Worm (Caenorhabditis elegans): ENCODE data around the gene B0238.15.

B0238.15 gene

ce11 chrV:5239903-5240302, at the start of gene B0238.15:
B0238.15 (plus strand) TSS chrV:5240203.
- no peak for TF ChIP-seq unc-62 (GFP tag; optimal IDR thresholded peaks at IDR 0.05)

- TF ChIP-seq unc-62 (GFP tag; optimal IDR thresholded peaks at IDR 0.05): no peak
Observed at ce11 chrV:5192501-5192900, 47.5 kb upstream of the B0238.15 start, which contains the start of gene C03A7.13. C03A7.13 (minus strand) TSS chrV:5192543.

- TF ChIP-seq unc-62 (GFP tag; optimal IDR thresholded peaks at IDR 0.05): no peak
Observed at ce11 chrV:5194508-5194907, 45.5 kb upstream of the B0238.15 start, which contains the start of gene abu-8. abu-8 (minus strand) TSS chrV:5194608.

- no peak for TF ChIP-seq unc-62 (GFP tag; optimal IDR thresholded peaks at IDR 0.05)
Observed at ce11 chrV:5198240-5198639, 41.8 kb upstream of the B0238.15 start, which contains the start of gene Y47A7.2. Y47A7.2 (minus strand) TSS chrV:5198340.

ce11 chrV:5200188-5200587, 39.8 kb upstream of the B0238.15 start:
- TF ChIP-seq unc-62 (GFP tag; optimal IDR thresholded peaks at IDR 0.05): no peak

ce11 chrV:5201706-5202105, 38.3 kb upstream of the B0238.15 start:
- TF ChIP-seq unc-62 (GFP tag; optimal IDR thresholded peaks at IDR 0.05): no peak

ce11 chrV:5203643-5204042, 36.4 kb upstream of the B0238.15 start:
- TF ChIP-seq unc-62 (GFP tag; optimal IDR thresholded peaks at IDR 0.05): no peak

- TF ChIP-seq unc-62 (GFP tag; optimal IDR thresholded peaks at IDR 0.05): no peak
Observed at ce11 chrV:5204127-5204526, 35.9 kb upstream of the B0238.15 start, which contains the start of gene ttc-37. ttc-37 (plus strand) TSS chrV:5204475.

ce11 chrV:5213674-5214073, 26.3 kb upstream of the B0238.15 start:
- TF ChIP-seq unc-62 (GFP tag; optimal IDR thresholded peaks at IDR 0.05): no peak

ce11 chrV:5223044-5223443, 17.0 kb upstream of the B0238.15 start, which contains the start of gene Y49G5B.1:
Y49G5B.1 (plus strand) TSS chrV:5223367.
- no peak for TF ChIP-seq unc-62 (GFP tag; optimal IDR thresholded peaks at IDR 0.05)

ce11 chrV:5225660-5226059, 14.3 kb upstream of the B0238.15 start:
- TF ChIP-seq unc-62 (GFP tag; optimal IDR thresholded peaks at IDR 0.05): no peak

ce11 chrV:5228513-5228912, 11.5 kb upstream of the B0238.15 start:
- no peak for TF ChIP-seq unc-62 (GFP tag; optimal IDR thresholded peaks at IDR 0.05)

- TF ChIP-seq unc-62 (GFP tag; optimal IDR thresholded peaks at IDR 0.05): no peak
Observed at ce11 chrV:5233777-5234176, 6.2 kb upstream of the B0238.15 start, which contains the start of gene cest-32. cest-32 (minus strand) TSS chrV:5233891.

- no peak for TF ChIP-seq unc-62 (GFP tag; optimal IDR thresholded peaks at IDR 0.05)
Observed at ce11 chrV:5237116-5237515, 2.9 kb upstream of the B0238.15 start, which contains the start of gene cest-35.2. cest-35.2 (minus strand) TSS chrV:5237216.

ce11 chrV:5239404-5239803, 599 bp upstream of the B0238.15 start, which contains the start of gene C52A10.3:
C52A10.3 (minus strand) TSS chrV:5239504.
- no peak for TF ChIP-seq unc-62 (GFP tag; optimal IDR thresholded peaks at IDR 0.05)

- no peak for TF ChIP-seq unc-62 (GFP tag; optimal IDR thresholded peaks at IDR 0.05)
Observed at ce11 chrV:5243036-5243435, 3.0 kb downstream of the B0238.15 start, which contains the start of gene cest-35.1. cest-35.1 (minus strand) TSS chrV:5243136.

- no peak for TF ChIP-seq unc-62 (GFP tag; optimal IDR thresholded peaks at IDR 0.05)
Observed at ce11 chrV:5252016-5252415, 12.0 kb downstream of the B0238.15 start, which contains the start of gene srt-68. srt-68 (minus strand) TSS chrV:5252116.

ce11 chrV:5257358-5257757, 17.4 kb downstream of the B0238.15 start, which contains the start of gene srt-67:
srt-67 (minus strand) TSS chrV:5257458.
- no peak for TF ChIP-seq unc-62 (GFP tag; optimal IDR thresholded peaks at IDR 0.05)

Data from whole organism, dauer.